Worm (Caenorhabditis elegans) whole organism, L2 larva: ENCODE results near the gene toca-1.

Experiments used
- nhr-237 ChIP-seq: fragments of 150-350 bp; optimal IDR thresholded peaks from 2 replicates; lab custom pipeline; 2014; ENCODE audit warnings: missing biosample characterization, missing genetic modification characterization
- ztf-11 ChIP-seq: sonication (generic microtip); optimal IDR thresholded peaks from 2 replicates; lab custom pipeline; 2017; ENCODE audit warnings: missing biosample characterization, missing genetic modification characterization

DNA sequence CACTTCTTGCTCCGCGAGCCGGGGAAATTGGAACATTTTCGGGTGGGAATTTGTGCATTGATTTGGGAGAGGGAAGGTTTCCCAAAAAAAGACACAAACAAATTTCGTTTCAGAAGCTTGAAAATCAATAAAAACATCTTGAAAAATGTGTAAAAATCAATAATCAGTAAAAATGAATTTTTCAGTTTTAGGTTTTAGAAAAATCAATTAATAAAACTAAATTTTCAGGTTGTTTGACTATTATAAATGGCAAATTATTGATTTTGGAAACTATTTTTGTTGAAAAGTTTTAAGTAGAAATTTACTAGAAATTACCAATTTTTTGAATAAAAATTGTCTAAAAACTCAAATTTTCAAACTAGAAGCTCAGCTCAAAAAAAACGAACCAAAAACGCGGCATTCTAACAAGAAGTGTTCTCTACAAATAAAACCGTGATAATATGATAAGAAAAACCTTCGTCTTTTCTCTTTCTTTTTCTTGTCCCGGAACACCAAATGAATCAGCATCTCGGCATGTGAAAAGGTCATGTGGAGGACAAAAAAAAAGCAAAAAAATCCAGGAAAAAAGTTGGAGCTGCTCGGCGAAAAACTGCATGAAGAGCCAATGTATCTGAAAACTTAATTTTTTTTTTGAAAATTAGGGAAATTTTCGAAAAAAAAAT, 4.4 kb upstream of the toca-1 start:
- TF ChIP-seq ztf-11 (tag; lab: Kevin White, UChicago) = no peak
- no peak for TF ChIP-seq nhr-237 (tag; lab: Kevin White, UChicago)
